Worm (Caenorhabditis elegans) whole organism, young adult: Measurements from ENCODE around the gene hpo-6.

ENCODE experiments used
- B0035.1 ChIP-seq: sonication (generic microtip); optimal IDR thresholded peaks from 2 replicates; lab custom pipeline; 2016; ENCODE audit warnings: missing genetic modification characterization, mild to moderate bottlenecking, missing compliant biosample characterization, missing genotype, missing genetic modification reagents
- C17E4.6 ChIP-seq: fragments of 200-800 bp; sonication (Bioruptor generic); IDR thresholded peaks from 2 replicates; pipeline ENCODE4 v1.3.6; 2022; ENCODE audit warnings: missing genetic modification reagents, missing genetic modification characterization, missing compliant biosample characterization
- F22D6.2 ChIP-seq: sonication (generic microtip); optimal IDR thresholded peaks from 2 replicates; lab custom pipeline; 2016; ENCODE audit warnings: mild to moderate bottlenecking, missing genetic modification characterization, missing compliant biosample characterization
- F37B4.10 ChIP-seq: fragments of 200-800 bp; sonication (Bioruptor generic); IDR thresholded peaks from 2 replicates; pipeline ENCODE4 v1.3.6; 2022; ENCODE audit warnings: missing genetic modification characterization, missing compliant biosample characterization
- F55B11.4 ChIP-seq: sonication (generic microtip); optimal IDR thresholded peaks from 2 replicates; lab custom pipeline; 2016; ENCODE audit warnings: missing compliant biosample characterization, missing genetic modification characterization, borderline replicate concordance; ENCODE audit not compliant: insufficient read depth
- K12H6.12 ChIP-seq: fragments of 200-800 bp; sonication (Bioruptor generic); optimal IDR thresholded peaks from 2 replicates; lab custom pipeline; 2018; ENCODE audit warnings: mild to moderate bottlenecking, missing genetic modification characterization, missing compliant biosample characterization
- T07F8.4 ChIP-seq: sonication (generic microtip); optimal IDR thresholded peaks from 2 replicates; lab custom pipeline; 2016; ENCODE audit warnings: mild to moderate bottlenecking, missing genetic modification characterization, moderate library complexity, missing compliant biosample characterization
- Y67H2A.10 ChIP-seq: fragments of 200-800 bp; sonication (Bioruptor generic); conservative IDR thresholded peaks from 2 replicates; pipeline ENCODE4 v1.3.6; 2022; ENCODE audit warnings: missing genetic modification reagents, missing genetic modification characterization, missing compliant biosample characterization
- ama-1 ChIP-seq, 3 experiments: fragments of 150-350 bp in 1 of 3; sonication (generic microtip) in 2 of 3; optimal IDR thresholded peaks; 2 replicates each; lab custom pipeline; 2014 to 2018; ENCODE audit warnings: missing biosample characterization in 2 of 3, missing genetic modification characterization in 2 of 3, missing genetic modification reagents in 2 of 3
- attf-6 ChIP-seq: fragments of 200-800 bp; sonication (Bioruptor generic); IDR thresholded peaks from 2 replicates; pipeline ENCODE4 v1.3.6; 2022; ENCODE audit warnings: missing genetic modification reagents, missing genetic modification characterization, missing compliant biosample characterization
- bed-1 ChIP-seq: fragments of 200-800 bp; sonication (Bioruptor generic); IDR thresholded peaks from 2 replicates; pipeline ENCODE4 v1.3.6; 2022; ENCODE audit warnings: missing genetic modification reagents, missing genetic modification characterization, missing compliant biosample characterization
- ccch-3 ChIP-seq: fragments of 200-800 bp; sonication (Bioruptor generic); optimal IDR thresholded peaks from 2 replicates; lab custom pipeline; 2018; ENCODE audit warnings: mild to moderate bottlenecking, missing genetic modification characterization, missing compliant biosample characterization
- cebp-2 ChIP-seq: fragments of 200-800 bp; sonication (Bioruptor generic); IDR thresholded peaks from 2 replicates; pipeline ENCODE4 v1.3.6; 2022; ENCODE audit warnings: missing genetic modification characterization, missing compliant biosample characterization
- ceh-40 ChIP-seq: fragments of 200-800 bp; sonication (Bioruptor generic); IDR thresholded peaks from 2 replicates; pipeline ENCODE4 v1.3.6; 2022; ENCODE audit warnings: missing genetic modification characterization, missing compliant biosample characterization
- chd-7 ChIP-seq: sonication (generic microtip); optimal IDR thresholded peaks from 2 replicates; lab custom pipeline; 2016; ENCODE audit warnings: mild to moderate bottlenecking, missing genetic modification characterization, moderate library complexity, missing compliant biosample characterization
- efl-1 ChIP-seq: fragments of 150-350 bp; optimal IDR thresholded peaks from 2 replicates; lab custom pipeline; 2014; ENCODE audit warnings: missing biosample characterization, missing genetic modification reagents, missing genetic modification characterization
- egl-18 ChIP-seq: fragments of 200-800 bp; sonication (Bioruptor generic); IDR thresholded peaks from 2 replicates; pipeline ENCODE4 v1.3.6; 2022; ENCODE audit warnings: missing genetic modification reagents, missing genetic modification characterization, missing compliant biosample characterization
- egl-44 ChIP-seq: fragments of 200-800 bp; sonication (Bioruptor generic); IDR thresholded peaks from 2 replicates; pipeline ENCODE4 v1.3.6; 2022; ENCODE audit warnings: missing genetic modification reagents, missing genetic modification characterization, missing compliant biosample characterization
- ets-4 ChIP-seq: fragments of 200-800 bp; sonication (Bioruptor generic); optimal IDR thresholded peaks from 2 replicates; lab custom pipeline; 2018; ENCODE audit warnings: mild to moderate bottlenecking, missing genetic modification characterization, missing compliant biosample characterization
- him-1 ChIP-seq: sonication (generic microtip); optimal IDR thresholded peaks from 2 replicates; lab custom pipeline; 2016; ENCODE audit warnings: missing genotype, missing genetic modification reagents, missing genetic modification characterization, missing compliant biosample characterization
- hlh-12 ChIP-seq: sonication (generic microtip); optimal IDR thresholded peaks from 2 replicates; lab custom pipeline; 2016; ENCODE audit warnings: missing genetic modification characterization, missing compliant biosample characterization
- hlh-26 ChIP-seq: fragments of 200-800 bp; sonication (Bioruptor generic); conservative IDR thresholded peaks from 2 replicates; pipeline ENCODE4 v1.3.6; 2022; ENCODE audit warnings: missing genetic modification reagents, missing genetic modification characterization, missing compliant biosample characterization
- hmg-1.2 ChIP-seq: fragments of 200-800 bp; sonication (Bioruptor generic); IDR thresholded peaks from 2 replicates; pipeline ENCODE4 v1.3.6; 2022; ENCODE audit warnings: missing genetic modification reagents, missing genetic modification characterization, missing compliant biosample characterization
- hrde-1 ChIP-seq: sonication (generic microtip); optimal IDR thresholded peaks from 2 replicates; lab custom pipeline; 2016; ENCODE audit warnings: missing genetic modification characterization, mild to moderate bottlenecking, missing compliant biosample characterization, moderate library complexity, missing genotype, missing genetic modification reagents, borderline replicate concordance
- let-607 ChIP-seq, 2 experiments: fragments of 200-800 bp in 1 of 2; sonication (Bioruptor generic) in 1 of 2; sonication (generic microtip) in 1 of 2; optimal IDR thresholded peaks; 2 replicates each; lab custom pipeline; 2016 to 2018; ENCODE audit warnings: mild to moderate bottlenecking in 2 of 2, missing compliant biosample characterization in 2 of 2, missing genetic modification characterization in 2 of 2, moderate library complexity in 2 of 2, missing genotype in 1 of 2
- lin-54 ChIP-seq: fragments of 200-800 bp; sonication (Bioruptor generic); optimal IDR thresholded peaks from 2 replicates; lab custom pipeline; 2018; ENCODE audit warnings: mild to moderate bottlenecking, missing genetic modification characterization, missing compliant biosample characterization
- lir-1 ChIP-seq: fragments of 200-800 bp; sonication (Bioruptor generic); conservative IDR thresholded peaks from 2 replicates; pipeline ENCODE4 v1.3.6; 2022; ENCODE audit warnings: missing genetic modification reagents, missing genetic modification characterization, missing compliant biosample characterization
- madf-10 ChIP-seq: sonication (generic microtip); optimal IDR thresholded peaks from 2 replicates; lab custom pipeline; 2016; ENCODE audit warnings: mild to moderate bottlenecking, missing genetic modification characterization, missing compliant biosample characterization
- mes-4 ChIP-seq: sonication (generic microtip); optimal IDR thresholded peaks from 2 replicates; lab custom pipeline; 2016; ENCODE audit warnings: missing genotype, missing genetic modification characterization, missing compliant biosample characterization
- mxl-1 ChIP-seq: sonication (generic microtip); optimal IDR thresholded peaks from 2 replicates; lab custom pipeline; 2016; ENCODE audit warnings: missing genetic modification characterization, missing compliant biosample characterization
- pbrm-1 ChIP-seq: fragments of 200-800 bp; sonication (Bioruptor generic); IDR thresholded peaks from 2 replicates; pipeline ENCODE4 v1.3.6; 2022; ENCODE audit warnings: missing genetic modification reagents, missing genetic modification characterization, missing compliant biosample characterization
- rec-8 ChIP-seq, 2 experiments: sonication (generic microtip); optimal IDR thresholded peaks; 2 replicates each; lab custom pipeline; 2016; ENCODE audit warnings: mild to moderate bottlenecking in 2 of 2, missing genetic modification characterization in 2 of 2, missing genetic modification reagents in 2 of 2, missing genotype in 2 of 2, missing biosample characterization in 1 of 2, missing compliant biosample characterization in 1 of 2, moderate library complexity in 1 of 2
- repo-1 ChIP-seq: sonication (generic microtip); optimal IDR thresholded peaks from 2 replicates; lab custom pipeline; 2017; ENCODE audit warnings: mild to moderate bottlenecking, missing genetic modification characterization, missing compliant biosample characterization
- sea-2 ChIP-seq: fragments of 200-800 bp; sonication (Bioruptor generic); IDR thresholded peaks from 2 replicates; pipeline ENCODE4 v1.3.6; 2022; ENCODE audit warnings: missing genetic modification characterization, missing compliant biosample characterization
- snpc-1.3 ChIP-seq: sonication (generic microtip); optimal IDR thresholded peaks from 2 replicates; lab custom pipeline; 2017; ENCODE audit warnings: missing genetic modification characterization, mild to moderate bottlenecking, missing compliant biosample characterization, antibody characterized with exemption, moderate library complexity, missing genotype, missing genetic modification reagents; ENCODE audit not compliant: insufficient read depth
- snpc-3.4 ChIP-seq: sonication (generic microtip); optimal IDR thresholded peaks from 2 replicates; lab custom pipeline; 2017; ENCODE audit warnings: missing genetic modification characterization, mild to moderate bottlenecking, missing compliant biosample characterization, antibody characterized with exemption, moderate library complexity, missing genotype, missing genetic modification reagents
- somi-1 ChIP-seq: fragments of 200-800 bp; sonication (Bioruptor generic); optimal IDR thresholded peaks from 2 replicates; lab custom pipeline; 2018; ENCODE audit warnings: mild to moderate bottlenecking, missing genetic modification characterization, missing compliant biosample characterization
- sptf-2 ChIP-seq: fragments of 200-800 bp; sonication (Bioruptor generic); optimal IDR thresholded peaks from 2 replicates; lab custom pipeline; 2018; ENCODE audit warnings: mild to moderate bottlenecking, missing genetic modification characterization, missing compliant biosample characterization
- unc-130 ChIP-seq: sonication (generic microtip); optimal IDR thresholded peaks from 2 replicates; lab custom pipeline; 2016; ENCODE audit warnings: missing genetic modification reagents, missing genetic modification characterization, missing compliant biosample characterization
- unc-62 ChIP-seq: fragments of 150-350 bp; optimal IDR thresholded peaks from 2 replicates; lab custom pipeline; 2014; ENCODE audit warnings: missing biosample characterization, missing genetic modification reagents, missing genetic modification characterization
- ztf-22 ChIP-seq: fragments of 200-800 bp; sonication (Bioruptor generic); optimal IDR thresholded peaks from 2 replicates; lab custom pipeline; 2018; ENCODE audit warnings: mild to moderate bottlenecking, missing genetic modification characterization, moderate library complexity, missing compliant biosample characterization
- ztf-25 ChIP-seq: fragments of 200-800 bp; sonication (Bioruptor generic); IDR thresholded peaks from 2 replicates; pipeline ENCODE4 v1.3.6; 2022; ENCODE audit warnings: missing genetic modification reagents, missing genetic modification characterization, missing compliant biosample characterization
- ztf-3 ChIP-seq: fragments of 200-800 bp; sonication (Bioruptor generic); optimal IDR thresholded peaks from 2 replicates; lab custom pipeline; 2018; ENCODE audit warnings: mild to moderate bottlenecking, missing genetic modification characterization, missing compliant biosample characterization

The hpo-6 gene

ce11 chrIV:1514415-1514814 is 47.6 kb upstream of the hpo-6 start (continued):
- TF ChIP-seq B0035.1 (no peak), K12H6.12 (tag; lab: Kevin White, UChicago) (no peak), repo-1 (tag; lab: Kevin White, UChicago) (no peak), egl-18 (GFP tag; lab: Robert Waterston, UW) (no peak), snpc-3.4 (tag; lab: Kevin White, UChicago) (no peak), Y67H2A.10 (GFP tag; lab: Robert Waterston, UW) (no peak), ztf-22 (GFP tag; lab: Kevin White, UChicago) (no peak), sea-2 (GFP tag; lab: Robert Waterston, UW) (no peak), unc-130 (GFP tag; lab: Kevin White, UChicago) (no peak), egl-44 (no peak), bed-1 (GFP tag; lab: Robert Waterston, UW) (no peak), attf-6 (GFP tag; lab: Robert Waterston, UW) (no peak), hrde-1 (tag; lab: Kevin White, UChicago) (no peak), cebp-2 (GFP tag; lab: Robert Waterston, UW) (no peak), pbrm-1 (GFP tag; lab: Robert Waterston, UW) (no peak), ceh-40 (GFP tag; lab: Robert Waterston, UW) (no peak), madf-10 (tag; lab: Kevin White, UChicago) (peak; percentile 12), efl-1 (GFP tag; lab: Kevin White, UChicago) (no peak), chd-7 (tag; lab: Kevin White, UChicago) (no peak), rec-8 (tag; optimal IDR thresholded peaks at IDR 0.05; lab: Kevin White, UChicago) (peak in 1 of 2 experiments; percentile 25), mxl-1 (peak; percentile 21), lin-54 (GFP tag; lab: Kevin White, UChicago) (no peak), hlh-26 (GFP tag; lab: Robert Waterston, UW) (no peak), hmg-1.2 (GFP tag; lab: Robert Waterston, UW) (peak; percentile 46), him-1 (tag; lab: Kevin White, UChicago) (peak; percentile 83), unc-62 (no peak), ama-1 (optimal IDR thresholded peaks at IDR 0.05; lab: Kevin White, UChicago) (no peak), ama-1 (GFP tag; optimal IDR thresholded peaks at IDR 0.05; lab: Kevin White, UChicago) (no peak), F22D6.2 (tag; lab: Kevin White, UChicago) (no peak), mes-4 (tag; lab: Kevin White, UChicago) (no peak), F37B4.10 (no peak), ccch-3 (GFP tag; lab: Kevin White, UChicago) (no peak), lir-1 (GFP tag; lab: Robert Waterston, UW) (no peak), ztf-25 (GFP tag; lab: Robert Waterston, UW) (no peak), hlh-12 (no peak), ztf-3 (GFP tag; lab: Kevin White, UChicago) (no peak), somi-1 (no peak), let-607 (tag; optimal IDR thresholded peaks at IDR 0.05; lab: Kevin White, UChicago) (no peak), F55B11.4 (tag; lab: Kevin White, UChicago) (no peak), sptf-2 (GFP tag; lab: Kevin White, UChicago) (no peak), T07F8.4 (tag; lab: Kevin White, UChicago) (no peak), C17E4.6 (GFP tag; lab: Robert Waterston, UW) (no peak), snpc-1.3 (tag; lab: Kevin White, UChicago) (peak; percentile 14), ets-4 (GFP tag; lab: Kevin White, UChicago) (no peak)
